Worm (Caenorhabditis elegans): Measurements from ENCODE around the gene lin-7.
A peak's percentile ranks its signal among the peaks of the same experiment; 100 is the strongest.

Gene lin-7

DNA sequence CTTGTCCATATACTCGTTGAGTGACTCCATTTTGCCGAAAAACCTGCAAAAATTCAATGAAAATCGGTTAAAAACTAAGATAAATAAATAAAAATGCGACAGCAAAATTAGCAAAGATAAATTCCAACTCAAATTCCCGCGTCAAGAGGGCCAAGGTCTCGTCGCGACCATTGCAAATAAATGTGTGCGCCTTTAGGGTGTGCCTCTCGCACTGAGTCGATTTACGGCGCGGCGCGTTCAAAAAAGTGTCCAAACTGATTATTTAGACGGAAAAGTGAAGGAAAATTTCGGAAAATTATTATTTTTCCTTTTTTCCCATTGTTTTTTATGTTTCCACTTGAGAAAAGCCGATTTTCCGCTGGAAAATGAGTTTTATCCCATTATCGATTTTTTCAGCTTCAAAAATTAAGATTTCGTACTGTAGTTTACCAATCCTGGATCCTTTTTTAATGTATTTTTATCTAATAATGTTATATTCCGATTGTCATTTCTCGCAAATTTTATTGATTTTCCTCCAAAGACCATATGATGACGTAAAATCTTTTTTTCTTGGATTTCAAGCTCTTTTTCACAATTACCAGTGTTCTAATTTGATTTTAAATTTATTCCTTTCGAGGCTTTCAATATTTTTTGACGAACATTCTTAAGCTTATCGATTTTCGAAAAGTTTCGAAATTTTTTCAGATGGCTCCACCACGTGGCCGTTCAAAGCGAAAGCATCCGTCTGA is 41.0 kb upstream of the lin-7 start, which contains the start of the genes kbp-3 and nurf-1 (continued):
- TF ChIP-seq elt-3 (tag; optimal IDR thresholded peaks at IDR 0.05) (peak in 1 of 6 experiments; percentile 45), nhr-11 (tag; optimal IDR thresholded peaks at IDR 0.05) (no peak), ceh-90 (tag; optimal IDR thresholded peaks at IDR 0.05) (no peak), nhr-85 (tag) (no peak), zag-1 (tag; optimal IDR thresholded peaks at IDR 0.05) (no peak), tlp-1 (tag; optimal IDR thresholded peaks at IDR 0.05) (no peak), pqm-1 (tag; optimal IDR thresholded peaks at IDR 0.05) (no peak), C04F5.9 (tag; optimal IDR thresholded peaks at IDR 0.05) (no peak), nhr-20 (tag; optimal IDR thresholded peaks at IDR 0.05) (peak; percentile 47), lin-15B (tag; optimal IDR thresholded peaks at IDR 0.05) (peak; percentile 65), xbp-1 (tag; optimal IDR thresholded peaks at IDR 0.05) (peak; percentile 38), ceh-88 (GFP tag; IDR thresholded peaks at IDR 0.05) (0 out of 2 replicates have a peak, but pooled peaks have one; percentile 13), nhr-84 (tag; optimal IDR thresholded peaks at IDR 0.05) (no peak), unc-30 (tag; optimal IDR thresholded peaks at IDR 0.05) (no peak), lin-14 (GFP tag; optimal IDR thresholded peaks at IDR 0.05) (no peak), rnt-1 (tag; optimal IDR thresholded peaks at IDR 0.05) (peak; percentile 31), elt-2 (tag; optimal IDR thresholded peaks at IDR 0.05) (no peak), egl-27 (tag; optimal IDR thresholded peaks at IDR 0.05) (no peak), C16A3.4 (tag; optimal IDR thresholded peaks at IDR 0.05) (peak; percentile 67), unc-62 (GFP tag; optimal IDR thresholded peaks at IDR 0.05) (no peak), lin-35 (GFP tag; optimal IDR thresholded peaks at IDR 0.05) (peak; percentile 93 to 96), nhr-47 (tag; optimal IDR thresholded peaks at IDR 0.05) (peak; percentile 53), unc-98 (GFP tag; IDR thresholded peaks at IDR 0.05) (no peak), hpl-2 (GFP tag; optimal IDR thresholded peaks at IDR 0.05) (no peak), tbx-2 (tag; optimal IDR thresholded peaks at IDR 0.05) (peak; percentile 40), snu-23 (GFP tag; optimal IDR thresholded peaks at IDR 0.05) (peak; percentile 68), sox-4 (tag; optimal IDR thresholded peaks at IDR 0.05) (no peak), vab-15 (tag; optimal IDR thresholded peaks at IDR 0.05) (no peak), mef-2 (tag; optimal IDR thresholded peaks at IDR 0.05) (no peak), nhr-28 (tag; optimal IDR thresholded peaks at IDR 0.05) (no peak), unc-86 (tag; optimal IDR thresholded peaks at IDR 0.05) (no peak), fkh-4 (tag; optimal IDR thresholded peaks at IDR 0.05; ENCODE audit: borderline replicate concordance) (no peak), fos-1 (tag; optimal IDR thresholded peaks at IDR 0.05) (no peak), fkh-10 (GFP tag; optimal IDR thresholded peaks at IDR 0.05) (no peak), nhr-76 (tag; optimal IDR thresholded peaks at IDR 0.05) (no peak), alr-1 (tag; optimal IDR thresholded peaks at IDR 0.05; ENCODE audit: borderline replicate concordance) (no peak), skn-1 (tag; optimal IDR thresholded peaks at IDR 0.05) (peak; percentile 62), nhr-77 (tag; optimal IDR thresholded peaks at IDR 0.05) (peak; percentile 80), ceh-63 (GFP tag; optimal IDR thresholded peaks at IDR 0.05) (no peak), mdl-1 (tag; optimal IDR thresholded peaks at IDR 0.05) (peak in 1 of 2 experiments; percentile 52), ztf-11 (tag; optimal IDR thresholded peaks at IDR 0.05) (no peak), dsc-1 (tag; optimal IDR thresholded peaks at IDR 0.05) (peak; percentile 22), pax-3 (tag; optimal IDR thresholded peaks at IDR 0.05) (no peak), mab-9 (GFP tag; IDR thresholded peaks at IDR 0.05) (no peak), dpl-1 (GFP tag; optimal IDR thresholded peaks at IDR 0.05) (peak; percentile 86 to 93 (median 89)), hlh-4 (tag; optimal IDR thresholded peaks at IDR 0.05) (no peak), lin-39 (tag; optimal IDR thresholded peaks at IDR 0.05) (no peak), unc-130 (tag; optimal IDR thresholded peaks at IDR 0.05) (peak; percentile 54), lin-13 (GFP tag; optimal IDR thresholded peaks at IDR 0.05) (peak; percentile 5), egl-13 (tag; optimal IDR thresholded peaks at IDR 0.05) (no peak), aly-2 (tag; optimal IDR thresholded peaks at IDR 0.05) (no peak), nhr-12 (tag; optimal IDR thresholded peaks at IDR 0.05) (no peak), C34B4.2 (tag; optimal IDR thresholded peaks at IDR 0.05) (no peak)
